Worm (Caenorhabditis elegans): ENCODE measurements around the gene vgln-1.

- TF ChIP-seq ceh-58 (GFP tag; IDR thresholded peaks at IDR 0.05) (no peak), ztf-3 (GFP tag; optimal IDR thresholded peaks at IDR 0.05) (no peak), snpc-4 (GFP tag; optimal IDR thresholded peaks at IDR 0.05) (no peak), snpc-4 (tag; optimal IDR thresholded peaks at IDR 0.05) (no peak), nhr-27 (tag; optimal IDR thresholded peaks at IDR 0.05) (no peak), zim-3 (tag; optimal IDR thresholded peaks at IDR 0.05) (no peak), F33H1.4 (GFP tag; IDR thresholded peaks at IDR 0.05) (no peak), sdz-38 (tag; optimal IDR thresholded peaks at IDR 0.05) (no peak)
Observed at ce11 chrII:9936859-9937258, 46.0 kb upstream of the vgln-1 start, which contains the start of gene C05C10.3.

Data from whole organism, young adult.